Fruit fly (Drosophila melanogaster) whole organism, embryonic: ENCODE results near the gene sun.

ENCODE experiments used
- ATbp ChIP-seq: fragments of 200-800 bp; sonication (Bioruptor generic); optimal IDR thresholded peaks from 2 replicates; lab custom pipeline; 2017; ENCODE audit warnings: missing biosample characterization, mild to moderate bottlenecking, missing genetic modification characterization, missing genetic modification reagents
- Antp ChIP-seq: fragments of 200-800 bp; sonication (Bioruptor generic); optimal IDR thresholded peaks from 3 replicates; lab custom pipeline; 2016; ENCODE audit warnings: missing biosample characterization, missing genetic modification characterization
- Asciz ChIP-seq: fragments of 200-800 bp; sonication (Bioruptor generic); optimal IDR thresholded peaks from 2 replicates; lab custom pipeline; 2017; ENCODE audit warnings: missing biosample characterization, mild to moderate bottlenecking, missing genetic modification characterization, missing genetic modification reagents
- C15 ChIP-seq: fragments of 200-800 bp; sonication (Bioruptor generic); IDR thresholded peaks from 3 replicates; pipeline ENCODE4 v1.3.6; 2022; ENCODE audit warnings: missing biosample characterization, missing genetic modification characterization
- CG10321 ChIP-seq: fragments of 200-800 bp; sonication (Bioruptor generic); IDR thresholded peaks from 2 replicates; pipeline ENCODE4 v1.3.6; 2022; ENCODE audit warnings: missing biosample characterization, missing genetic modification characterization
- CG11695 ChIP-seq: fragments of 200-800 bp; sonication (Bioruptor generic); IDR thresholded peaks from 3 replicates; pipeline ENCODE4 v1.3.6; 2022; ENCODE audit warnings: missing biosample characterization, missing genetic modification characterization
- CG1233 ChIP-seq: fragments of 200-800 bp; sonication (Bioruptor generic); optimal IDR thresholded peaks from 4 replicates; lab custom pipeline; 2018; ENCODE audit warnings: missing biosample characterization, mild to moderate bottlenecking, missing genetic modification characterization
- CG14860 ChIP-seq: fragments of 200-800 bp; sonication (Bioruptor generic); IDR thresholded peaks from 3 replicates; pipeline ENCODE4 v1.3.6; 2022; ENCODE audit warnings: missing biosample characterization, missing genetic modification characterization; ENCODE audit not compliant: partially characterized antibody
- CG17612 ChIP-seq: fragments of 200-800 bp; sonication (Bioruptor generic); IDR thresholded peaks from 2 replicates; pipeline ENCODE4 v1.3.6; 2022; ENCODE audit warnings: missing biosample characterization, missing genetic modification characterization
- CG17802 ChIP-seq: fragments of 200-800 bp; sonication (Bioruptor generic); optimal IDR thresholded peaks from 2 replicates; lab custom pipeline; 2018; ENCODE audit warnings: missing biosample characterization, mild to moderate bottlenecking, missing genetic modification characterization, moderate library complexity
- CG1792 ChIP-seq: fragments of 200-800 bp; sonication (Bioruptor generic); optimal IDR thresholded peaks from 2 replicates; lab custom pipeline; 2016; ENCODE audit warnings: missing biosample characterization, missing genetic modification characterization
- CG18262 ChIP-seq: fragments of 200-800 bp; optimal IDR thresholded peaks from 3 replicates; lab custom pipeline; 2019; ENCODE audit warnings: missing biosample characterization, mild to moderate bottlenecking, missing genetic modification characterization, moderate library complexity
- CG2875 ChIP-seq: fragments of 200-800 bp; sonication (Bioruptor generic); optimal IDR thresholded peaks from 2 replicates; lab custom pipeline; 2017; ENCODE audit warnings: missing biosample characterization, mild to moderate bottlenecking, missing genetic modification characterization, missing genetic modification reagents
- CG30403 ChIP-seq: fragments of 200-800 bp; sonication (Bioruptor generic); optimal IDR thresholded peaks from 3 replicates; lab custom pipeline; 2016; ENCODE audit warnings: missing biosample characterization, missing genetic modification characterization
- CG3163 ChIP-seq: fragments of 200-800 bp; sonication (Bioruptor generic); optimal IDR thresholded peaks from 3 replicates; lab custom pipeline; 2016; ENCODE audit warnings: missing biosample characterization, missing genetic modification characterization
- CG3407 ChIP-seq: fragments of 200-800 bp; sonication (Bioruptor generic); optimal IDR thresholded peaks from 2 replicates; lab custom pipeline; 2018; ENCODE audit warnings: missing biosample characterization, mild to moderate bottlenecking, missing genetic modification characterization
- CG3995 ChIP-seq: fragments of 200-800 bp; sonication (Bioruptor generic); optimal IDR thresholded peaks from 3 replicates; lab custom pipeline; 2016; ENCODE audit warnings: missing biosample characterization, missing genetic modification characterization
- CG43689 ChIP-seq: fragments of 200-800 bp; sonication (Bioruptor generic); IDR thresholded peaks from 2 replicates; pipeline ENCODE4 v1.3.6; 2022; ENCODE audit warnings: missing biosample characterization, missing genetic modification characterization
- CG4617 ChIP-seq: fragments of 200-800 bp; sonication (Bioruptor generic); optimal IDR thresholded peaks from 3 replicates; lab custom pipeline; 2016; ENCODE audit warnings: missing biosample characterization, missing genetic modification characterization, borderline replicate concordance
- CG6175 ChIP-seq: fragments of 200-800 bp; sonication (Bioruptor generic); IDR thresholded peaks from 3 replicates; pipeline ENCODE4 v1.3.6; 2022; ENCODE audit warnings: missing biosample characterization, missing genetic modification characterization
- CG6654 ChIP-seq: fragments of 200-800 bp; sonication (Bioruptor generic); optimal IDR thresholded peaks from 2 replicates; lab custom pipeline; 2017; ENCODE audit warnings: missing biosample characterization, mild to moderate bottlenecking, missing genetic modification characterization
- CG6791 ChIP-seq: fragments of 200-800 bp; sonication (Bioruptor generic); IDR thresholded peaks from 3 replicates; pipeline ENCODE4 v1.3.6; 2022; ENCODE audit warnings: missing biosample characterization, missing genetic modification characterization; ENCODE audit not compliant: partially characterized antibody
- CG7963 ChIP-seq: fragments of 200-800 bp; sonication (Bioruptor generic); IDR thresholded peaks from 3 replicates; pipeline ENCODE4 v1.3.6; 2022; ENCODE audit warnings: missing biosample characterization, missing genetic modification characterization; ENCODE audit not compliant: partially characterized antibody
- CG8924 ChIP-seq: fragments of 200-800 bp; optimal IDR thresholded peaks from 3 replicates; lab custom pipeline; 2019; ENCODE audit warnings: missing biosample characterization, mild to moderate bottlenecking, missing genetic modification characterization, moderate library complexity
- Dfd ChIP-seq, 2 experiments: fragments of >200 bp; optimal IDR thresholded peaks; 2 replicates each; lab custom pipeline; 2017; ENCODE audit warnings: missing biosample characterization in 2 of 2, missing genetic modification characterization in 2 of 2
- Ets65A ChIP-seq: fragments of 200-800 bp; sonication (Bioruptor generic); peaks from one replicate; lab custom pipeline; 2016; ENCODE audit warnings: missing biosample characterization, missing genetic modification characterization
- HLH3B ChIP-seq: fragments of 200-800 bp; sonication (Bioruptor generic); IDR thresholded peaks from 2 replicates; pipeline ENCODE4 v1.3.6; 2022; ENCODE audit warnings: missing biosample characterization, missing genetic modification characterization
- Hey ChIP-seq: fragments of 200-800 bp; sonication (Bioruptor generic); optimal IDR thresholded peaks from 3 replicates; lab custom pipeline; 2018; ENCODE audit warnings: missing biosample characterization, mild to moderate bottlenecking, missing genetic modification characterization
- Lpt ChIP-seq: fragments of >200 bp; optimal IDR thresholded peaks from 2 replicates; lab custom pipeline; 2018; ENCODE audit warnings: missing biosample characterization, missing genetic modification characterization
- Sry-β ChIP-seq: fragments of 200-800 bp; sonication (Bioruptor generic); optimal IDR thresholded peaks from 2 replicates; lab custom pipeline; 2018; ENCODE audit warnings: missing biosample characterization, mild to moderate bottlenecking, missing genetic modification characterization, moderate library complexity
- Trl ChIP-seq, 3 experiments: fragments of >200 bp in 2 of 3; fragments of 200-800 bp in 1 of 3; sonication (Bioruptor generic) in 1 of 3; optimal IDR thresholded peaks; 2 replicates in 1 of 3; 3 replicates in 2 of 3; lab custom pipeline; 2016 to 2017; ENCODE audit warnings: missing biosample characterization in 1 of 3, missing genetic modification characterization in 1 of 3
- Usf ChIP-seq: fragments of 200-800 bp; sonication (Bioruptor generic); optimal IDR thresholded peaks from 2 replicates; lab custom pipeline; 2017; ENCODE audit warnings: missing genotype, missing biosample characterization, missing genetic modification characterization
- Xrp1 ChIP-seq: fragments of 200-800 bp; sonication (Bioruptor generic); IDR thresholded peaks from 2 replicates; pipeline ENCODE4 v1.3.6; 2022; ENCODE audit warnings: missing biosample characterization, missing genetic modification characterization
- bbx ChIP-seq: fragments of 200-800 bp; sonication (Bioruptor generic); IDR thresholded peaks from 2 replicates; pipeline ENCODE4 v1.3.6; 2022; ENCODE audit warnings: missing biosample characterization, missing genetic modification characterization; ENCODE audit not compliant: partially characterized antibody
- btn ChIP-seq: fragments of 200-800 bp; sonication (Bioruptor generic); optimal IDR thresholded peaks from 2 replicates; lab custom pipeline; 2016; ENCODE audit warnings: missing biosample characterization, missing genetic modification characterization
- crc ChIP-seq: fragments of 200-800 bp; sonication (Bioruptor generic); optimal IDR thresholded peaks from 2 replicates; lab custom pipeline; 2016; ENCODE audit warnings: missing biosample characterization, missing genetic modification characterization
- crol ChIP-seq: fragments of 200-800 bp; sonication (Bioruptor generic); IDR thresholded peaks from 2 replicates; pipeline ENCODE4 v1.3.6; 2022; ENCODE audit warnings: missing biosample characterization, missing genetic modification characterization
- disco-r ChIP-seq: fragments of 200-800 bp; sonication (Bioruptor generic); optimal IDR thresholded peaks from 2 replicates; lab custom pipeline; 2016; ENCODE audit warnings: missing biosample characterization, missing genetic modification characterization
- eyg ChIP-seq: fragments of 200-800 bp; sonication (Bioruptor generic); optimal IDR thresholded peaks from 3 replicates; lab custom pipeline; 2016; ENCODE audit warnings: missing biosample characterization, missing genetic modification characterization
- fd64A ChIP-seq: fragments of 200-800 bp; sonication (Bioruptor generic); optimal IDR thresholded peaks from 3 replicates; lab custom pipeline; 2018; ENCODE audit warnings: missing biosample characterization, mild to moderate bottlenecking, missing genetic modification characterization
- gsb ChIP-seq: fragments of 200-800 bp; sonication (Bioruptor generic); IDR thresholded peaks from 2 replicates; pipeline ENCODE4 v1.3.6; 2022; ENCODE audit warnings: missing biosample characterization, missing genetic modification characterization
- hkb ChIP-seq, 2 experiments: fragments of 200-800 bp in 1 of 2; fragments of >200 bp in 1 of 2; sonication (Bioruptor generic) in 1 of 2; IDR thresholded peaks in 1 of 2; optimal IDR thresholded peaks in 1 of 2; 2 replicates each; pipeline versions ENCODE4 v1.3.6 to Lab custom; 2017 to 2022; ENCODE audit warnings: missing biosample characterization in 1 of 2, missing genetic modification characterization in 1 of 2
- lbe ChIP-seq: fragments of 200-800 bp; sonication (Bioruptor generic); optimal IDR thresholded peaks from 2 replicates; lab custom pipeline; 2016; ENCODE audit warnings: missing biosample characterization, mild to moderate bottlenecking, missing genetic modification characterization
- pita ChIP-seq: fragments of 200-800 bp; sonication (Bioruptor generic); optimal IDR thresholded peaks from 2 replicates; lab custom pipeline; 2017; ENCODE audit warnings: missing biosample characterization, mild to moderate bottlenecking, missing genetic modification characterization
- pzg ChIP-seq: fragments of 200-800 bp; sonication (Bioruptor generic); optimal IDR thresholded peaks from 3 replicates; lab custom pipeline; 2018; ENCODE audit warnings: missing biosample characterization, mild to moderate bottlenecking, missing genetic modification characterization, moderate library complexity
- ssp ChIP-seq: fragments of 200-800 bp; sonication (Bioruptor generic); IDR thresholded peaks from 2 replicates; pipeline ENCODE4 v1.3.6; 2022; ENCODE audit warnings: missing biosample characterization, missing genetic modification characterization
- tgo ChIP-seq: fragments of 200-800 bp; sonication (Bioruptor generic); IDR thresholded peaks from 3 replicates; pipeline ENCODE4 v1.3.6; 2022; ENCODE audit warnings: missing biosample characterization, missing genetic modification characterization
- tin ChIP-seq: fragments of 200-800 bp; sonication (Bioruptor generic); optimal IDR thresholded peaks from 3 replicates; lab custom pipeline; 2016; ENCODE audit warnings: missing biosample characterization, missing genetic modification characterization
- ttk ChIP-seq: fragments of 200-800 bp; sonication (Bioruptor generic); IDR thresholded peaks from 2 replicates; pipeline ENCODE4 v2.1.2; 2022; ENCODE audit warnings: missing biosample characterization, missing genetic modification characterization
- twi ChIP-seq: fragments of 200-800 bp; optimal IDR thresholded peaks from 2 replicates; lab custom pipeline; 2019; ENCODE audit warnings: missing biosample characterization, mild to moderate bottlenecking, missing genetic modification characterization, moderate library complexity
- unc-4 ChIP-seq: fragments of 200-800 bp; sonication (Bioruptor generic); IDR thresholded peaks from 2 replicates; pipeline ENCODE4 v1.3.6; 2022; ENCODE audit warnings: missing biosample characterization, missing genetic modification characterization; ENCODE audit not compliant: partially characterized antibody

Gene sun

DNA sequence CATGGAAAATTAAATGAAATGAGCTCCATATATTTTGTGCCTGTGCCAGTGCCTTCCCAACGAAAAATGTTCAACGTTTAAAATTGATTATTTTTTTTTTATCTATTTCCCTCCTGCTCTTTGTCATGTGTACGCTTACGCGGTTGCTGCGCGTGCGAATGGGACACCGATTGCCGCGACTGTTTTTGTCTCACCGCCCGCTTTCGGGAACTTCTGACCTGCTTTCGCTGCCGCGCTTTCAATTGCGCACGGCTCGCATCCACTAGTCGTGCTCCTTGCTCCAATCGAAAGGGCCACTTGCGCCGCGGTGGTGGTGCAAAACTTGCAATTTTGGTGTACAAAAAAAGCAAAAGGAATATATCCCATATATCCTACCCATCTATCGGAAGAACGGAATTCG, 11.4 kb upstream of the sun start (continued):
- no peak for TF ChIP-seq CG3995
- TF ChIP-seq ATbp (GFP tag; lab: Kevin White, UChicago) = no peak
- peak; percentile 8 for TF ChIP-seq CG18262 (tag; lab: Kevin White, UChicago)
- no peak for TF ChIP-seq ttk (GFP tag; lab: Robert Waterston, UW)
- TF ChIP-seq CG14860 (GFP tag; lab: Robert Waterston, UW) = no peak
- TF ChIP-seq gsb (GFP tag; lab: Robert Waterston, UW) = no peak
- TF ChIP-seq CG3163 (GFP tag; lab: Kevin White, UChicago) = no peak
- no peak for TF ChIP-seq Ets65A (GFP tag; lab: Kevin White, UChicago)
- no peak for TF ChIP-seq CG30403 (GFP tag; lab: Kevin White, UChicago)
- TF ChIP-seq CG17612 (GFP tag; lab: Robert Waterston, UW) = no peak
- TF ChIP-seq CG2875 (GFP tag; lab: Kevin White, UChicago) = no peak
- no peak for TF ChIP-seq hkb (optimal IDR thresholded peaks at IDR 0.05; lab: Kevin White, UChicago)
- no peak for TF ChIP-seq hkb (GFP tag; IDR thresholded peaks at IDR 0.05; lab: Robert Waterston, UW)
- TF ChIP-seq Xrp1 (GFP tag; lab: Robert Waterston, UW) = no peak
- TF ChIP-seq crc (GFP tag; lab: Kevin White, UChicago) = no peak
- TF ChIP-seq Trl (optimal IDR thresholded peaks at IDR 0.05; lab: Kevin White, UChicago) = no peak
- no peak for TF ChIP-seq Trl (GFP tag; optimal IDR thresholded peaks at IDR 0.05; lab: Kevin White, UChicago)
- peak; percentile 37 for TF ChIP-seq pzg
- no peak for TF ChIP-seq unc-4 (GFP tag; lab: Robert Waterston, UW)
- TF ChIP-seq Usf (GFP tag; lab: Kevin White, UChicago) = no peak
- no peak for TF ChIP-seq CG17802 (tag; lab: Kevin White, UChicago)
- no peak for TF ChIP-seq Lpt (GFP tag; lab: Kevin White, UChicago)
- TF ChIP-seq CG10321 (GFP tag; lab: Robert Waterston, UW) = peak; percentile 99
- no peak for TF ChIP-seq disco-r
- no peak for TF ChIP-seq ssp (GFP tag; lab: Robert Waterston, UW)
- no peak for TF ChIP-seq tgo (GFP tag; lab: Robert Waterston, UW)
- TF ChIP-seq bbx = peak; percentile 31; the same call in 1 of the 2 replicates
- TF ChIP-seq Asciz (GFP tag; lab: Kevin White, UChicago) = no peak
- peak; percentile 34 for TF ChIP-seq CG8924
- no peak for TF ChIP-seq Antp (GFP tag; lab: Kevin White, UChicago)
- no peak for TF ChIP-seq CG7963 (GFP tag; lab: Robert Waterston, UW)
- TF ChIP-seq HLH3B (GFP tag; lab: Robert Waterston, UW) = no peak
- no peak for TF ChIP-seq CG3407 (GFP tag; lab: Kevin White, UChicago)
- TF ChIP-seq CG4617 = peak; percentile 65
- TF ChIP-seq pita (GFP tag; lab: Kevin White, UChicago) = no peak
- TF ChIP-seq lbe (GFP tag; lab: Kevin White, UChicago) = no peak
- no peak for TF ChIP-seq CG43689 (GFP tag; lab: Robert Waterston, UW)
- TF ChIP-seq CG6654 (GFP tag; lab: Kevin White, UChicago) = no peak
- TF ChIP-seq crol (GFP tag; lab: Robert Waterston, UW) = no peak
- TF ChIP-seq eyg (GFP tag; lab: Kevin White, UChicago) = no peak
- TF ChIP-seq btn (GFP tag; lab: Kevin White, UChicago) = no peak
- TF ChIP-seq twi (tag; lab: Kevin White, UChicago) = no peak
- no peak for TF ChIP-seq Sry-β
- no peak for TF ChIP-seq Dfd (GFP tag; optimal IDR thresholded peaks at IDR 0.05; lab: Kevin White, UChicago)
- TF ChIP-seq CG11695 = no peak
- no peak for TF ChIP-seq fd64A (GFP tag; lab: Kevin White, UChicago)
- TF ChIP-seq tin (GFP tag; lab: Kevin White, UChicago) = no peak
- TF ChIP-seq CG1792 (GFP tag; lab: Kevin White, UChicago) = no peak
- no peak for TF ChIP-seq CG6175 (GFP tag; lab: Robert Waterston, UW)
- TF ChIP-seq Hey (tag; lab: Kevin White, UChicago) = no peak
- 0 out of 3 replicates have a peak, but pooled peaks have one; percentile 27 for TF ChIP-seq CG6791 (GFP tag; lab: Robert Waterston, UW)
- no peak for TF ChIP-seq CG1233 (GFP tag; lab: Kevin White, UChicago)
- no peak for TF ChIP-seq C15 (GFP tag; lab: Robert Waterston, UW)
